Fruit fly (Drosophila melanogaster) whole organism, prepupa: ENCODE measurements around the gene CG9386.

Experiments
- CG10631 ChIP-seq: fragments of 200-800 bp; sonication (Bioruptor generic); optimal IDR thresholded peaks from 2 replicates; lab custom pipeline; 2016; ENCODE audit warnings: missing biosample characterization, missing genetic modification characterization
- CG8632 ChIP-seq: fragments of 200-800 bp; sonication (Bioruptor generic); optimal IDR thresholded peaks from 3 replicates; lab custom pipeline; 2016; ENCODE audit warnings: missing biosample characterization, missing genetic modification characterization
- Eip78C ChIP-seq: fragments of 200-800 bp; sonication (Bioruptor generic); peaks from one replicate; lab custom pipeline; 2016; ENCODE audit warnings: missing biosample characterization, missing genetic modification characterization
- Lpt ChIP-seq: fragments of 200-800 bp; sonication (Bioruptor generic); optimal IDR thresholded peaks from 3 replicates; lab custom pipeline; 2016; ENCODE audit warnings: missing biosample characterization, missing genetic modification characterization
- OdsH ChIP-seq: fragments of 200-800 bp; sonication (Bioruptor generic); optimal IDR thresholded peaks from 3 replicates; lab custom pipeline; 2016; ENCODE audit warnings: missing biosample characterization, missing genetic modification characterization
- Sox15 ChIP-seq: fragments of 200-800 bp; sonication (Bioruptor generic); optimal IDR thresholded peaks from 3 replicates; lab custom pipeline; 2016; ENCODE audit warnings: missing biosample characterization, missing genetic modification characterization
- esn ChIP-seq: fragments of 200-800 bp; sonication (Bioruptor generic); optimal IDR thresholded peaks from 2 replicates; lab custom pipeline; 2016; ENCODE audit warnings: missing biosample characterization, mild to moderate bottlenecking, missing genetic modification characterization, moderate library complexity
- pdm3 ChIP-seq: fragments of 200-800 bp; sonication (Bioruptor generic); optimal IDR thresholded peaks from 3 replicates; lab custom pipeline; 2016; ENCODE audit warnings: missing biosample characterization, missing genetic modification characterization
- ss ChIP-seq, 2 experiments: fragments of 200-800 bp; sonication (Bioruptor generic); optimal IDR thresholded peaks; 2 replicates in 1 of 2; 3 replicates in 1 of 2; lab custom pipeline; 2017 to 2018; ENCODE audit warnings: mild to moderate bottlenecking in 2 of 2, missing biosample characterization in 2 of 2, missing genetic modification characterization in 2 of 2, moderate library complexity in 1 of 2

- TF ChIP-seq Lpt (GFP tag; lab: Kevin White, UChicago) (no peak), esn (GFP tag; lab: Kevin White, UChicago) (peak; percentile 27), CG10631 (GFP tag; lab: Kevin White, UChicago) (no peak), ss (GFP tag; optimal IDR thresholded peaks at IDR 0.05; lab: Kevin White, UChicago) (no peak), Eip78C (GFP tag; lab: Kevin White, UChicago) (peak; percentile 10), CG8632 (GFP tag; lab: Kevin White, UChicago) (no peak), Sox15 (GFP tag; lab: Kevin White, UChicago) (no peak), OdsH (GFP tag; lab: Kevin White, UChicago) (no peak), pdm3 (GFP tag; lab: Kevin White, UChicago) (no peak)
Observed at dm6 chr3R:9504355-9504754, 50.9 kb downstream of the CG9386 start, which contains the start of gene CG8149.
